Fruit fly (Drosophila melanogaster) whole organism, adult: ENCODE data around the gene toc.

ENCODE experiments used
- CG11617 ChIP-seq: fragments of 200-800 bp; sonication (Bioruptor generic); optimal IDR thresholded peaks from 2 replicates; lab custom pipeline; 2017; ENCODE audit warnings: mild to moderate bottlenecking, missing biosample characterization, missing genetic modification reagents, missing genetic modification characterization
- CG12768 ChIP-seq: fragments of 200-800 bp; sonication (Bioruptor generic); optimal IDR thresholded peaks from 2 replicates; lab custom pipeline; 2017; ENCODE audit warnings: missing biosample characterization, missing genetic modification characterization, mild to moderate bottlenecking, moderate library complexity, missing genetic modification reagents
- CG14711 ChIP-seq: fragments of 200-800 bp; sonication (Bioruptor generic); optimal IDR thresholded peaks from 2 replicates; lab custom pipeline; 2018; ENCODE audit warnings: missing biosample characterization, mild to moderate bottlenecking, missing genetic modification characterization, moderate library complexity
- CG1620 ChIP-seq: fragments of 200-800 bp; sonication (Bioruptor generic); optimal IDR thresholded peaks from 2 replicates; lab custom pipeline; 2016; ENCODE audit warnings: missing biosample characterization, missing genetic modification characterization
- CG33017 ChIP-seq: fragments of 200-800 bp; sonication (Bioruptor generic); optimal IDR thresholded peaks from 2 replicates; lab custom pipeline; 2018; ENCODE audit warnings: missing biosample characterization, mild to moderate bottlenecking, missing genetic modification characterization, moderate library complexity
- CG5204 ChIP-seq: fragments of 200-800 bp; sonication (Bioruptor generic); optimal IDR thresholded peaks from 2 replicates; lab custom pipeline; 2016; ENCODE audit warnings: missing biosample characterization, missing genetic modification characterization
- CG7045 ChIP-seq: fragments of 200-800 bp; sonication (Bioruptor generic); optimal IDR thresholded peaks from 2 replicates; lab custom pipeline; 2017; ENCODE audit warnings: missing biosample characterization, mild to moderate bottlenecking, missing genetic modification characterization
- CG7101 ChIP-seq: fragments of 200-800 bp; sonication (Bioruptor generic); optimal IDR thresholded peaks from 2 replicates; lab custom pipeline; 2018; ENCODE audit warnings: missing biosample characterization, mild to moderate bottlenecking, missing genetic modification characterization, moderate library complexity
- Clk ChIP-seq: fragments of 200-800 bp; sonication (Bioruptor generic); optimal IDR thresholded peaks from 2 replicates; lab custom pipeline; 2017; ENCODE audit warnings: missing biosample characterization, missing genetic modification characterization
- Crg-1 ChIP-seq: fragments of 200-800 bp; sonication (Bioruptor generic); optimal IDR thresholded peaks from 2 replicates; lab custom pipeline; 2016; ENCODE audit warnings: missing biosample characterization, missing genetic modification characterization
- Hr96 ChIP-seq: fragments of 200-800 bp; sonication (Bioruptor generic); optimal IDR thresholded peaks from 2 replicates; lab custom pipeline; 2016; ENCODE audit warnings: missing biosample characterization, missing genetic modification characterization
- Mnt ChIP-seq: fragments of 200-800 bp; sonication (Bioruptor generic); optimal IDR thresholded peaks from 2 replicates; lab custom pipeline; 2016; ENCODE audit warnings: missing biosample characterization, mild to moderate bottlenecking, missing genetic modification characterization
- bab1 ChIP-seq: fragments of 200-800 bp; sonication (Bioruptor generic); optimal IDR thresholded peaks from 3 replicates; lab custom pipeline; 2019; ENCODE audit warnings: missing biosample characterization, mild to moderate bottlenecking, missing genetic modification characterization, moderate library complexity
- cic ChIP-seq: fragments of 200-800 bp; sonication (Bioruptor generic); optimal IDR thresholded peaks from 2 replicates; lab custom pipeline; 2017; ENCODE audit warnings: missing biosample characterization, mild to moderate bottlenecking, missing genetic modification characterization, moderate library complexity
- cnc ChIP-seq, 2 experiments: fragments of >200 bp; optimal IDR thresholded peaks; 2 replicates each; lab custom pipeline; 2017
- kay ChIP-seq: fragments of 200-800 bp; sonication (Bioruptor generic); peaks from one replicate; lab custom pipeline; 2016; ENCODE audit warnings: missing biosample characterization, missing genetic modification characterization, borderline replicate concordance
- ovo ChIP-seq: fragments of 200-800 bp; sonication (Bioruptor generic); optimal IDR thresholded peaks from 2 replicates; lab custom pipeline; 2016; ENCODE audit warnings: missing biosample characterization, missing genetic modification characterization
- pad ChIP-seq: fragments of 200-800 bp; sonication (Bioruptor generic); optimal IDR thresholded peaks from 3 replicates; lab custom pipeline; 2017; ENCODE audit warnings: missing biosample characterization, missing genetic modification characterization, mild to moderate bottlenecking, moderate library complexity, missing genetic modification reagents
- tj ChIP-seq: fragments of 200-800 bp; sonication (Bioruptor generic); optimal IDR thresholded peaks from 3 replicates; lab custom pipeline; 2017; ENCODE audit warnings: missing biosample characterization, mild to moderate bottlenecking, missing genetic modification characterization, moderate library complexity
- toe ChIP-seq: fragments of 200-800 bp; sonication (Bioruptor generic); optimal IDR thresholded peaks from 2 replicates; lab custom pipeline; 2016; ENCODE audit warnings: missing biosample characterization, missing genetic modification characterization

toc gene

dm6 chr2L:3086290-3086876 lies 58.2 kb downstream of the toc start:
- TF ChIP-seq CG33017 (tag; lab: Kevin White, UChicago) (peak; percentile 18), CG7101 (tag; lab: Kevin White, UChicago) (peak; percentile 7), CG14711 (tag; lab: Kevin White, UChicago) (peak; percentile 52), kay (GFP tag; lab: Kevin White, UChicago) (peak; percentile 28), Clk (GFP tag; lab: Kevin White, UChicago) (no peak)

dm6 chr2L:3083510-3083909 lies 61.1 kb downstream of the toc start:
- TF ChIP-seq tj (GFP tag; lab: Kevin White, UChicago) = no peak
- TF ChIP-seq kay (GFP tag; lab: Kevin White, UChicago) = no peak
- no peak for TF ChIP-seq CG11617 (GFP tag; lab: Kevin White, UChicago)
- TF ChIP-seq CG14711 (tag; lab: Kevin White, UChicago) = no peak
- TF ChIP-seq CG33017 (tag; lab: Kevin White, UChicago) = no peak
- no peak for TF ChIP-seq Clk (GFP tag; lab: Kevin White, UChicago)
- TF ChIP-seq Mnt (GFP tag; lab: Kevin White, UChicago) = no peak
- no peak for TF ChIP-seq CG7045 (GFP tag; lab: Kevin White, UChicago)
- no peak for TF ChIP-seq toe (GFP tag; lab: Kevin White, UChicago)
- TF ChIP-seq CG12768 (GFP tag; lab: Kevin White, UChicago) = no peak
- TF ChIP-seq CG5204 = no peak
- TF ChIP-seq CG1620 (GFP tag; lab: Kevin White, UChicago) = no peak
- no peak for TF ChIP-seq bab1 (GFP tag; lab: Kevin White, UChicago)
- TF ChIP-seq ovo = no peak
- TF ChIP-seq cic (GFP tag; lab: Kevin White, UChicago) = no peak
- TF ChIP-seq pad = no peak
- no peak for TF ChIP-seq Hr96 (GFP tag; lab: Kevin White, UChicago)
- no peak for TF ChIP-seq CG7101 (tag; lab: Kevin White, UChicago)
- no peak for TF ChIP-seq Crg-1 (GFP tag; lab: Kevin White, UChicago)
- TF ChIP-seq cnc (optimal IDR thresholded peaks at IDR 0.05; lab: Kevin White, UChicago) = no peak

DNA sequence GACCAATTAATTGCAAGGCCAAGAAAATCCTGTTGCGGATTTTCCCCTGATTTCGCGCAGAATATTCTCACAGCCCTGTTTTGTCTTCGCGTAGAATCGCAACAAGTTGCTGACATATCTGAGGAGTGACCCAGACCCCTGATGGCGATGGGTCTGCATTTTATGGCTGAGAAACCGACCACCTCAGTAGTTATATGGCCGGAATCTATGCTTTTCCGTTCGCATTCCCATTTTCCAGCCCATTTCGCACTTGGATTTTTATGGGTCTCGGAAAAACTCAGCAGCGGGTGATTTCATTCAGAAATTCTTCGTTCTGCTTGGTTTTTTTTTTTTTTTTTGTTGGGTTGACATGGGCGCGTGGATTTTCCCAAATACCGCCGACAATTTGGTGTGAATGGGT lies 61.7 kb downstream of the toc start:
- TF ChIP-seq CG14711 (tag; lab: Kevin White, UChicago) (no peak), Clk (GFP tag; lab: Kevin White, UChicago) (no peak), ovo (no peak), pad (no peak), tj (GFP tag; lab: Kevin White, UChicago) (no peak), CG7045 (GFP tag; lab: Kevin White, UChicago) (no peak), CG7101 (tag; lab: Kevin White, UChicago) (no peak), Mnt (GFP tag; lab: Kevin White, UChicago) (no peak), cnc (optimal IDR thresholded peaks at IDR 0.05; lab: Kevin White, UChicago) (no peak), Hr96 (GFP tag; lab: Kevin White, UChicago) (no peak), CG12768 (GFP tag; lab: Kevin White, UChicago) (no peak), kay (GFP tag; lab: Kevin White, UChicago) (no peak), CG33017 (tag; lab: Kevin White, UChicago) (no peak), bab1 (GFP tag; lab: Kevin White, UChicago) (no peak), CG11617 (GFP tag; lab: Kevin White, UChicago) (no peak)

- TF ChIP-seq CG1620 (GFP tag; lab: Kevin White, UChicago) (no peak), CG7101 (tag; lab: Kevin White, UChicago) (no peak), pad (no peak), toe (GFP tag; lab: Kevin White, UChicago) (no peak), Clk (GFP tag; lab: Kevin White, UChicago) (no peak)
Observed at dm6 chr2L:3078741-3079140, 65.8 kb downstream of the toc start.

dm6 chr2L:3059624-3059919 lies 85.0 kb downstream of the toc start:
- TF ChIP-seq CG14711 (tag; lab: Kevin White, UChicago) (no peak), CG12768 (GFP tag; lab: Kevin White, UChicago) (no peak), ovo (no peak)

- TF ChIP-seq CG14711 (tag; lab: Kevin White, UChicago) (peak; percentile 29), CG5204 (no peak), CG11617 (GFP tag; lab: Kevin White, UChicago) (no peak), kay (GFP tag; lab: Kevin White, UChicago) (peak; percentile 74), ovo (no peak), CG7045 (GFP tag; lab: Kevin White, UChicago) (peak; percentile 57), Crg-1 (GFP tag; lab: Kevin White, UChicago) (peak; percentile 12), CG1620 (GFP tag; lab: Kevin White, UChicago) (peak; percentile 23), Mnt (GFP tag; lab: Kevin White, UChicago) (no peak), Hr96 (GFP tag; lab: Kevin White, UChicago) (no peak), bab1 (GFP tag; lab: Kevin White, UChicago) (peak; percentile 81), CG33017 (tag; lab: Kevin White, UChicago) (peak; percentile 50), CG7101 (tag; lab: Kevin White, UChicago) (no peak), cnc (optimal IDR thresholded peaks at IDR 0.05; lab: Kevin White, UChicago) (no peak), tj (GFP tag; lab: Kevin White, UChicago) (peak; percentile 76), Clk (GFP tag; lab: Kevin White, UChicago) (no peak), CG12768 (GFP tag; lab: Kevin White, UChicago) (peak; percentile 71), pad (peak; percentile 37), cic (GFP tag; lab: Kevin White, UChicago) (peak; percentile 54), toe (GFP tag; lab: Kevin White, UChicago) (no peak)
Observed at dm6 chr2L:3058772-3059623, 85.6 kb downstream of the toc start.
